ENCODE assay signal across 7 worm cellular contexts in genomic region chrII:8877032-8877985, ce11.
TF ChIP-seq lines count a peak whose summit lies in the region.

No protein-coding gene starts in this region.

TF ChIP-seq in whole organism, L1 larva, 84 proteins besides CTCF, POLR2A, EP300 and RAD21 (continues in another document):
- TF ChIP-seq efl-1 (optimal IDR thresholded peaks at IDR 0.05; lab: Kevin White, UChicago) (no peak), efl-1 (GFP tag; optimal IDR thresholded peaks at IDR 0.05 in 1 of 2; lab: Kevin White, UChicago) (peak in 1 of 2 experiments; percentile 35), lin-14 (GFP tag; optimal IDR thresholded peaks at IDR 0.05; lab: Kevin White, UChicago) (no peak), nhr-85 (tag; lab: Kevin White, UChicago) (peak; percentile 8), nhr-77 (tag; optimal IDR thresholded peaks at IDR 0.05; lab: Kevin White, UChicago) (no peak), unc-98 (GFP tag; IDR thresholded peaks at IDR 0.05; lab: Robert Waterston, UW) (no peak), lin-39 (tag; optimal IDR thresholded peaks at IDR 0.05; lab: Kevin White, UChicago) (no peak), alr-1 (tag; optimal IDR thresholded peaks at IDR 0.05; lab: Kevin White, UChicago; ENCODE audit: borderline replicate concordance) (no peak), ceh-8 (GFP tag; optimal IDR thresholded peaks at IDR 0.05; lab: Kevin White, UChicago) (no peak), blmp-1 (tag; optimal IDR thresholded peaks at IDR 0.05; lab: Kevin White, UChicago) (no peak), mef-2 (tag; optimal IDR thresholded peaks at IDR 0.05; lab: Kevin White, UChicago) (no peak), grh-1 (GFP tag; IDR thresholded peaks at IDR 0.05; lab: Robert Waterston, UW) (no peak), lin-15B (tag; optimal IDR thresholded peaks at IDR 0.05; lab: Kevin White, UChicago) (no peak), nhr-237 (tag; optimal IDR thresholded peaks at IDR 0.05; lab: Kevin White, UChicago) (no peak)

TF ChIP-seq in whole organism, L2 larva, 48 proteins besides CTCF, POLR2A, EP300 and RAD21:
- peak; percentile 67 for TF ChIP-seq snpc-4 (tag; optimal IDR thresholded peaks at IDR 0.05; lab: Kevin White, UChicago)
- no peak for TF ChIP-seq skn-1 (tag; optimal IDR thresholded peaks at IDR 0.05; lab: Kevin White, UChicago)
- no peak for TF ChIP-seq fos-1 (tag; optimal IDR thresholded peaks at IDR 0.05; lab: Kevin White, UChicago)
- no peak for TF ChIP-seq mab-5 (tag; optimal IDR thresholded peaks at IDR 0.05; lab: Kevin White, UChicago)

TF ChIP-seq in whole organism, L3 larva, 47 proteins besides CTCF, POLR2A, EP300 and RAD21:
- TF ChIP-seq elt-2 (tag; optimal IDR thresholded peaks at IDR 0.05; lab: Kevin White, UChicago) (no peak), snpc-4 (tag; optimal IDR thresholded peaks at IDR 0.05; lab: Kevin White, UChicago) (peak; percentile 56), unc-62 (GFP tag; optimal IDR thresholded peaks at IDR 0.05; lab: Kevin White, UChicago) (no peak), eor-1 (tag; optimal IDR thresholded peaks at IDR 0.05; lab: Kevin White, UChicago) (no peak)

TF ChIP-seq in whole organism, L4 larva, 104 proteins besides CTCF, POLR2A, EP300 and RAD21 (continues in another document):
- peak; percentile 13 for TF ChIP-seq unc-130 (GFP tag; optimal IDR thresholded peaks at IDR 0.05; lab: Kevin White, UChicago)
- peak; percentile 34 for TF ChIP-seq snpc-4 (tag; optimal IDR thresholded peaks at IDR 0.05; lab: Kevin White, UChicago)
- no peak for TF ChIP-seq ceh-62 (tag; optimal IDR thresholded peaks at IDR 0.05; lab: Kevin White, UChicago)
- peak; percentile 44; the same call in 1 of the 2 replicates for TF ChIP-seq set-16 (GFP tag; IDR thresholded peaks at IDR 0.05; lab: Robert Waterston, UW)
- TF ChIP-seq egl-43 (GFP tag; IDR thresholded peaks at IDR 0.05; lab: Robert Waterston, UW), result 0 out of 2 replicates have a peak, but pooled peaks have one; percentile 37
- TF ChIP-seq dmd-8 (GFP tag; IDR thresholded peaks at IDR 0.05; lab: Robert Waterston, UW), result 0 out of 2 replicates have a peak, but pooled peaks have one; percentile 52
- TF ChIP-seq daf-12 (tag; optimal IDR thresholded peaks at IDR 0.05; lab: Kevin White, UChicago), result no peak
- TF ChIP-seq unc-62 (GFP tag; optimal IDR thresholded peaks at IDR 0.05 in 1 of 2; lab: Kevin White, UChicago), result peak in 1 of 2 experiments; percentile 51
- no peak for TF ChIP-seq unc-62 (tag; optimal IDR thresholded peaks at IDR 0.05; lab: Kevin White, UChicago)
- no peak for TF ChIP-seq lin-29 (GFP tag; IDR thresholded peaks at IDR 0.05; lab: Robert Waterston, UW)
- no peak for TF ChIP-seq nhr-48 (tag; optimal IDR thresholded peaks at IDR 0.05; lab: Kevin White, UChicago)
- TF ChIP-seq php-3 (GFP tag; IDR thresholded peaks at IDR 0.05; lab: Robert Waterston, UW), result 0 out of 2 replicates have a peak, but pooled peaks have one; percentile 9
- TF ChIP-seq skn-1 (tag; optimal IDR thresholded peaks at IDR 0.05; lab: Kevin White, UChicago), result no peak
- no peak for TF ChIP-seq jun-1 (tag; optimal IDR thresholded peaks at IDR 0.05; lab: Kevin White, UChicago)
- TF ChIP-seq mxl-2 (GFP tag; conservative IDR thresholded peaks at IDR 0.05; lab: Robert Waterston, UW), result no peak
- TF ChIP-seq lin-39 (tag; optimal IDR thresholded peaks at IDR 0.05; lab: Kevin White, UChicago), result no peak
- no peak for TF ChIP-seq gei-8 (GFP tag; optimal IDR thresholded peaks at IDR 0.05; lab: Kevin White, UChicago)

TF ChIP-seq in whole organism, midembryonic, 9 proteins besides CTCF, POLR2A, EP300 and RAD21:
- no peak for TF ChIP-seq flt-1 (GFP tag; IDR thresholded peaks at IDR 0.05; lab: Robert Waterston, UW)
- 0 out of 2 replicates have a peak, but pooled peaks have one; percentile 5 for TF ChIP-seq T22C8.4 (GFP tag; IDR thresholded peaks at IDR 0.05; lab: Robert Waterston, UW)
- TF ChIP-seq klf-2 (GFP tag; conservative IDR thresholded peaks at IDR 0.05; lab: Robert Waterston, UW), result no peak
- TF ChIP-seq med-1 (GFP tag; optimal IDR thresholded peaks at IDR 0.05; lab: Kevin White, UChicago; ENCODE audit: insufficient read depth), result no peak
- no peak for TF ChIP-seq cog-1 (tag; optimal IDR thresholded peaks at IDR 0.05; lab: Kevin White, UChicago)
- TF ChIP-seq tab-1 (GFP tag; IDR thresholded peaks at IDR 0.05; lab: Robert Waterston, UW), result no peak
- no peak for TF ChIP-seq ztf-29 (GFP tag; IDR thresholded peaks at IDR 0.05; lab: Robert Waterston, UW)
- TF ChIP-seq ztf-23 (GFP tag; IDR thresholded peaks at IDR 0.05; lab: Robert Waterston, UW), result no peak

TF ChIP-seq in whole organism, mixed stage, embryonic, 35 proteins besides CTCF, POLR2A, EP300 and RAD21:
- TF ChIP-seq mep-1 (tag; optimal IDR thresholded peaks at IDR 0.05; lab: Kevin White, UChicago) (no peak), snpc-4 (tag; optimal IDR thresholded peaks at IDR 0.05; lab: Kevin White, UChicago) (no peak), nhr-237 (tag; optimal IDR thresholded peaks at IDR 0.05; lab: Kevin White, UChicago) (no peak), ceh-83 (GFP tag; optimal IDR thresholded peaks at IDR 0.05; lab: Kevin White, UChicago) (no peak), nhr-2 (tag; optimal IDR thresholded peaks at IDR 0.05; lab: Kevin White, UChicago) (peak; percentile 1), ceh-43 (GFP tag; optimal IDR thresholded peaks at IDR 0.05; lab: Kevin White, UChicago) (no peak), unc-120 (tag; optimal IDR thresholded peaks at IDR 0.05; lab: Kevin White, UChicago; ENCODE audit: poor library complexity, severe bottlenecking) (no peak)

TF ChIP-seq in whole organism, young adult, 124 proteins besides CTCF, POLR2A, EP300 and RAD21:
- peak; percentile 23 for TF ChIP-seq F49E8.2 (tag; optimal IDR thresholded peaks at IDR 0.05; lab: Kevin White, UChicago; ENCODE audit: insufficient read depth)
- TF ChIP-seq madf-8 (GFP tag; conservative IDR thresholded peaks at IDR 0.05; lab: Robert Waterston, UW), result 0 out of 2 replicates have a peak, but pooled peaks have one; percentile 26
- TF ChIP-seq ztf-18 (tag; optimal IDR thresholded peaks at IDR 0.05; lab: Kevin White, UChicago), result no peak
- TF ChIP-seq snpc-4 (GFP tag; optimal IDR thresholded peaks at IDR 0.05; lab: Kevin White, UChicago), result peak; percentile 85
- TF ChIP-seq snpc-4 (tag; optimal IDR thresholded peaks at IDR 0.05; lab: Kevin White, UChicago), result peak; percentile 68 to 96 (median 90)
- TF ChIP-seq ZK185.1 (tag; optimal IDR thresholded peaks at IDR 0.05; lab: Kevin White, UChicago; ENCODE audit: poor library complexity, severe bottlenecking), result no peak
- TF ChIP-seq attf-6 (GFP tag; IDR thresholded peaks at IDR 0.05; lab: Robert Waterston, UW), result peak; percentile 83
- peak; percentile 50 for TF ChIP-seq tbp1 (GFP tag; optimal IDR thresholded peaks at IDR 0.05; lab: Kevin White, UChicago)
- TF ChIP-seq ets-4 (GFP tag; optimal IDR thresholded peaks at IDR 0.05; lab: Kevin White, UChicago), result no peak
- TF ChIP-seq T26A5.8 (tag; optimal IDR thresholded peaks at IDR 0.05; lab: Kevin White, UChicago), result no peak
- peak; percentile 85 for TF ChIP-seq snpc-1.1 (tag; optimal IDR thresholded peaks at IDR 0.05; lab: Kevin White, UChicago; ENCODE audit: insufficient read depth)
- TF ChIP-seq pbrm-1 (GFP tag; IDR thresholded peaks at IDR 0.05; lab: Robert Waterston, UW), result peak; percentile 50
- no peak for TF ChIP-seq mel-28 (tag; optimal IDR thresholded peaks at IDR 0.05; lab: Kevin White, UChicago; ENCODE audit: borderline replicate concordance)
- TF ChIP-seq B0261.1 (tag; optimal IDR thresholded peaks at IDR 0.05; lab: Kevin White, UChicago), result no peak
- no peak for TF ChIP-seq B0019.2 (GFP tag; conservative IDR thresholded peaks at IDR 0.05; lab: Robert Waterston, UW)
- no peak for TF ChIP-seq hrde-1 (tag; optimal IDR thresholded peaks at IDR 0.05; lab: Kevin White, UChicago; ENCODE audit: borderline replicate concordance)
- no peak for TF ChIP-seq egl-18 (GFP tag; IDR thresholded peaks at IDR 0.05; lab: Robert Waterston, UW)
- no peak for TF ChIP-seq sptf-2 (GFP tag; optimal IDR thresholded peaks at IDR 0.05; lab: Kevin White, UChicago)
- peak; percentile 39; the same call in 1 of the 2 replicates for TF ChIP-seq zfh-2 (GFP tag; conservative IDR thresholded peaks at IDR 0.05; lab: Robert Waterston, UW)
- no peak for TF ChIP-seq ztf-6 (GFP tag; IDR thresholded peaks at IDR 0.05; lab: Robert Waterston, UW)
- no peak for TF ChIP-seq F23B12.7 (tag; optimal IDR thresholded peaks at IDR 0.05; lab: Kevin White, UChicago; ENCODE audit: insufficient read depth)
- no peak for TF ChIP-seq sdz-38 (tag; optimal IDR thresholded peaks at IDR 0.05; lab: Kevin White, UChicago)
- peak; percentile 17; the same call in 1 of the 2 replicates for TF ChIP-seq dox-1 (GFP tag; IDR thresholded peaks at IDR 0.05; lab: Robert Waterston, UW)
- TF ChIP-seq hmg-1.2 (GFP tag; IDR thresholded peaks at IDR 0.05; lab: Robert Waterston, UW), result peak; percentile 73
- no peak for TF ChIP-seq ccch-3 (GFP tag; optimal IDR thresholded peaks at IDR 0.05; lab: Kevin White, UChicago)
- no peak for TF ChIP-seq C17E4.6 (GFP tag; IDR thresholded peaks at IDR 0.05; lab: Robert Waterston, UW)
- TF ChIP-seq B0336.3 (GFP tag; IDR thresholded peaks at IDR 0.05; lab: Robert Waterston, UW), result peak; percentile 53; the same call in 1 of the 2 replicates
- TF ChIP-seq lsl-1 (GFP tag; optimal IDR thresholded peaks at IDR 0.05; lab: Kevin White, UChicago), result peak; percentile 44
- no peak for TF ChIP-seq F22D6.2 (tag; optimal IDR thresholded peaks at IDR 0.05; lab: Kevin White, UChicago)
- TF ChIP-seq dpff-1 (tag; optimal IDR thresholded peaks at IDR 0.05; lab: Kevin White, UChicago), result no peak
- TF ChIP-seq Y53F4B.3 (GFP tag; IDR thresholded peaks at IDR 0.05; lab: Robert Waterston, UW), result no peak
